Worm (Caenorhabditis elegans) whole organism, midembryonic: Measurements from ENCODE around the gene srw-82.

Experiments
- T22C8.4 ChIP-seq: fragments of 200-800 bp; sonication (Bioruptor generic); IDR thresholded peaks from 2 replicates; pipeline ENCODE4 v1.3.6; 2022; ENCODE audit warnings: missing genetic modification characterization, missing compliant biosample characterization
- cog-1 ChIP-seq: sonication (generic microtip); optimal IDR thresholded peaks from 2 replicates; lab custom pipeline; 2016; ENCODE audit warnings: missing genetic modification characterization, missing compliant biosample characterization
- flt-1 ChIP-seq: fragments of 200-800 bp; sonication (Bioruptor generic); IDR thresholded peaks from 2 replicates; pipeline ENCODE4 v1.3.6; 2022; ENCODE audit warnings: missing genetic modification characterization, missing compliant biosample characterization
- klf-2 ChIP-seq: fragments of 200-800 bp; sonication (Bioruptor generic); conservative IDR thresholded peaks from 2 replicates; pipeline ENCODE4 v1.3.6; 2022; ENCODE audit warnings: missing genetic modification reagents, missing genetic modification characterization, missing compliant biosample characterization
- med-1 ChIP-seq: sonication (generic microtip); optimal IDR thresholded peaks from 2 replicates; lab custom pipeline; 2017; ENCODE audit warnings: missing genetic modification characterization, mild to moderate bottlenecking, missing compliant biosample characterization, antibody characterized with exemption, missing genetic modification reagents; ENCODE audit not compliant: insufficient read depth
- ref-1 ChIP-seq: fragments of 200-800 bp; sonication (Bioruptor generic); conservative IDR thresholded peaks from 2 replicates; pipeline ENCODE4 v1.3.6; 2022; ENCODE audit warnings: missing genetic modification reagents, missing genetic modification characterization, missing compliant biosample characterization
- tab-1 ChIP-seq: fragments of 200-800 bp; sonication (Bioruptor generic); IDR thresholded peaks from 2 replicates; pipeline ENCODE4 v1.3.6; 2022; ENCODE audit warnings: missing genetic modification characterization, missing compliant biosample characterization
- ztf-23 ChIP-seq: fragments of 200-800 bp; sonication (Bioruptor generic); IDR thresholded peaks from 2 replicates; pipeline ENCODE4 v1.3.6; 2022; ENCODE audit warnings: missing genetic modification reagents, missing genetic modification characterization, missing compliant biosample characterization
- ztf-29 ChIP-seq: fragments of 200-800 bp; sonication (Bioruptor generic); IDR thresholded peaks from 2 replicates; pipeline ENCODE4 v1.3.6; 2022; ENCODE audit warnings: missing genetic modification reagents, missing genetic modification characterization, missing compliant biosample characterization

The srw-82 gene

DNA sequence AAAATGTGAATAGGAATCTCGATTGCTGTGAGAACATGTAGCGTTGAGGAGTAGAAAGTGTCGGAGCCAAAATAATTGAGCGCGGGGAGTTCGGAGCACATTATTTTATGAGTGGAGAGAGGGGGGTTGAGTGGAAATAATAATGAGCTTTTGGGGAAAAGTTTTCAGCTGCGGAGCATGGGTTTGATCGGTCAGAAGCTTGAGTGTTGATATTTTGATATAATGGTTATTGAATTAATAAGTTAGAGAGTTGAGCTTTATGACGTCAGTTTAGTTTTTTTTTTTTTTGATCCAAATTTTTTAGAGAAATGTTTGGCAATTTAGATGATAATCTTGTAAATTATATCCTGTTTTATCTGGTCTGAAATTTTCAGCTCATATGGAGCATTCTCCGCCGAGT is 48.7 kb downstream of the srw-82 start, which contains the start of gene srh-178:
Gene srh-178 (minus strand): TSS at position 101 of the 400 bp plus-strand sequence.
- TF ChIP-seq klf-2 (GFP tag; lab: Robert Waterston, UW) = no peak
- no peak for TF ChIP-seq med-1 (GFP tag; lab: Kevin White, UChicago)
- no peak for TF ChIP-seq cog-1 (tag; lab: Kevin White, UChicago)
- TF ChIP-seq ztf-23 (GFP tag; lab: Robert Waterston, UW) = no peak
- TF ChIP-seq ztf-29 (GFP tag; lab: Robert Waterston, UW) = no peak
- TF ChIP-seq ref-1 = no peak
- TF ChIP-seq tab-1 = no peak
- TF ChIP-seq T22C8.4 (GFP tag; lab: Robert Waterston, UW) = no peak
- no peak for TF ChIP-seq flt-1
